Worm (Caenorhabditis elegans): ENCODE data around the gene K02D10.8.
A peak's percentile ranks its signal among the peaks of the same experiment; 100 is the strongest.

K02D10.8 gene

ce11 chrIII:8741276-8741860, 44.8 kb upstream of the K02D10.8 start, which contains the start of gene pdhk-2 (continued):
- TF ChIP-seq attf-6 (GFP tag; IDR thresholded peaks at IDR 0.05) (no peak), aptf-2 (GFP tag; conservative IDR thresholded peaks at IDR 0.05) (no peak), egl-18 (GFP tag; IDR thresholded peaks at IDR 0.05) (no peak), nhr-80 (tag; optimal IDR thresholded peaks at IDR 0.05) (peak; percentile 79), ceh-100 (GFP tag; IDR thresholded peaks at IDR 0.05) (peak; percentile 64), ZK185.1 (tag; optimal IDR thresholded peaks at IDR 0.05; ENCODE audit: poor library complexity, severe bottlenecking) (peak; percentile 89), F57C9.4 (tag; optimal IDR thresholded peaks at IDR 0.05) (no peak), unc-130 (GFP tag; optimal IDR thresholded peaks at IDR 0.05) (peak; percentile 64), tbx-9 (tag; optimal IDR thresholded peaks at IDR 0.05; ENCODE audit: borderline replicate concordance) (no peak), lag-1 (GFP tag; IDR thresholded peaks at IDR 0.05) (no peak), egl-44 (GFP tag; IDR thresholded peaks at IDR 0.05) (no peak), Y67H2A.10 (GFP tag; conservative IDR thresholded peaks at IDR 0.05) (no peak), mel-28 (tag; optimal IDR thresholded peaks at IDR 0.05; ENCODE audit: borderline replicate concordance) (no peak), ekl-4 (GFP tag; IDR thresholded peaks at IDR 0.05) (peak; percentile 88), B0019.2 (GFP tag; conservative IDR thresholded peaks at IDR 0.05) (no peak), snpc-1.1 (tag; optimal IDR thresholded peaks at IDR 0.05; ENCODE audit: insufficient read depth) (no peak), Y79H2A.3 (GFP tag; conservative IDR thresholded peaks at IDR 0.05) (0 out of 2 replicates have a peak, but pooled peaks have one; percentile 45), him-1 (tag; optimal IDR thresholded peaks at IDR 0.05) (peak; percentile 92), Y95B8A.8 (GFP tag; IDR thresholded peaks at IDR 0.05) (0 out of 2 replicates have a peak, but pooled peaks have one; percentile 67), zim-3 (tag; optimal IDR thresholded peaks at IDR 0.05) (no peak), ceh-58 (GFP tag; IDR thresholded peaks at IDR 0.05) (no peak), B0035.1 (tag; optimal IDR thresholded peaks at IDR 0.05) (peak; percentile 50), madf-3 (GFP tag; IDR thresholded peaks at IDR 0.05) (peak; percentile 84), snpc-3.4 (tag; optimal IDR thresholded peaks at IDR 0.05) (no peak), F23B12.7 (tag; optimal IDR thresholded peaks at IDR 0.05; ENCODE audit: insufficient read depth) (peak; percentile 82), tlf-1 (GFP tag; optimal IDR thresholded peaks at IDR 0.05) (peak; percentile 88), snpc-4 (GFP tag; optimal IDR thresholded peaks at IDR 0.05) (no peak), snpc-4 (tag; optimal IDR thresholded peaks at IDR 0.05) (peak; percentile 62 to 78 (median 72)), gei-17 (GFP tag; optimal IDR thresholded peaks at IDR 0.05) (peak; percentile 76), ets-4 (GFP tag; optimal IDR thresholded peaks at IDR 0.05) (peak; percentile 3), ztf-28 (GFP tag; IDR thresholded peaks at IDR 0.05) (no peak), unc-62 (GFP tag; optimal IDR thresholded peaks at IDR 0.05) (no peak), xnd-1 (tag; optimal IDR thresholded peaks at IDR 0.05) (peak; percentile 76)

- TF ChIP-seq madf-10 (tag; optimal IDR thresholded peaks at IDR 0.05) = no peak
- no peak for TF ChIP-seq K11D2.4 (GFP tag; IDR thresholded peaks at IDR 0.05)
- TF ChIP-seq sea-2 (GFP tag; IDR thresholded peaks at IDR 0.05) = no peak
- TF ChIP-seq athp-1 (tag; optimal IDR thresholded peaks at IDR 0.05) = no peak
- no peak for TF ChIP-seq ets-4 (GFP tag; optimal IDR thresholded peaks at IDR 0.05)
- TF ChIP-seq F23B12.7 (tag; optimal IDR thresholded peaks at IDR 0.05; ENCODE audit: insufficient read depth) = no peak
- no peak for TF ChIP-seq somi-1 (GFP tag; optimal IDR thresholded peaks at IDR 0.05)
- TF ChIP-seq lsy-27 (tag; optimal IDR thresholded peaks at IDR 0.05; ENCODE audit: borderline replicate concordance, insufficient read depth) = no peak
- no peak for TF ChIP-seq chd-7 (tag; optimal IDR thresholded peaks at IDR 0.05)
These were observed 44.2 kb upstream of the K02D10.8 start for ce11 chrIII:8741955-8742354.

Data from whole organism, young adult.